Fruit fly (Drosophila melanogaster): ENCODE results near the gene r2d2.

- TF ChIP-seq insv (optimal IDR thresholded peaks at IDR 0.05) (no peak), ttk (optimal IDR thresholded peaks at IDR 0.05) (no peak), psq (optimal IDR thresholded peaks at IDR 0.05) (no peak), h (optimal IDR thresholded peaks at IDR 0.05) (no peak)
Observed at dm6 chr2L:7753874-7754273, 46.1 kb upstream of the r2d2 start, which contains the start of gene CG46025.
